Worm (Caenorhabditis elegans) whole organism, midembryonic: ENCODE measurements around the gene str-246.

Source experiments
- cog-1 ChIP-seq: sonication (generic microtip); optimal IDR thresholded peaks from 2 replicates; lab custom pipeline; 2016; ENCODE audit warnings: missing genetic modification characterization, missing compliant biosample characterization
- flt-1 ChIP-seq: fragments of 200-800 bp; sonication (Bioruptor generic); IDR thresholded peaks from 2 replicates; pipeline ENCODE4 v1.3.6; 2022; ENCODE audit warnings: missing genetic modification characterization, missing compliant biosample characterization
- klf-2 ChIP-seq: fragments of 200-800 bp; sonication (Bioruptor generic); conservative IDR thresholded peaks from 2 replicates; pipeline ENCODE4 v1.3.6; 2022; ENCODE audit warnings: missing genetic modification reagents, missing genetic modification characterization, missing compliant biosample characterization
- med-1 ChIP-seq: sonication (generic microtip); optimal IDR thresholded peaks from 2 replicates; lab custom pipeline; 2017; ENCODE audit warnings: missing genetic modification characterization, mild to moderate bottlenecking, missing compliant biosample characterization, antibody characterized with exemption, missing genetic modification reagents; ENCODE audit not compliant: insufficient read depth
- ref-1 ChIP-seq: fragments of 200-800 bp; sonication (Bioruptor generic); conservative IDR thresholded peaks from 2 replicates; pipeline ENCODE4 v1.3.6; 2022; ENCODE audit warnings: missing genetic modification reagents, missing genetic modification characterization, missing compliant biosample characterization
- ztf-23 ChIP-seq: fragments of 200-800 bp; sonication (Bioruptor generic); IDR thresholded peaks from 2 replicates; pipeline ENCODE4 v1.3.6; 2022; ENCODE audit warnings: missing genetic modification reagents, missing genetic modification characterization, missing compliant biosample characterization
- ztf-29 ChIP-seq: fragments of 200-800 bp; sonication (Bioruptor generic); IDR thresholded peaks from 2 replicates; pipeline ENCODE4 v1.3.6; 2022; ENCODE audit warnings: missing genetic modification reagents, missing genetic modification characterization, missing compliant biosample characterization

DNA sequence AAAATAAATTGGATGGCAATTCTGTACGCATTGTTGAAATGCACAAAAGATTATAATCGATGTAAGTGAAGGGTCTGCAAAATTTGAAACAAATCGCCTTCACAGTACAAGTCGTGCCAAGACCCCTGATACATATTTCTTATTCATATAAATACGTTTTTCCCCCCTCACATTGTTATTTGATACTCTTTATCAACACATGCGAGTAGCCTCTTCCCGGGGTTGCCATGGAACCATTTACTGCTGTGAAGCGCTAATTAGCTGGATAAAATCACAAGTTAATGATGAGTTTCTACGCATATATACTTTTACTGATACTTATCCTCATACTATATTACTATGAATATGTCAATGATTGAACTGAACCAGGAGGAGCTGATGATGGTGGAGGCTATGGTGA lies 46.2 kb upstream of the str-246 start, which contains the start of gene Y48A6B.14:
- TF ChIP-seq flt-1 (GFP tag; lab: Robert Waterston, UW) (no peak), ztf-23 (GFP tag; lab: Robert Waterston, UW) (no peak), ref-1 (GFP tag; lab: Robert Waterston, UW) (no peak), med-1 (GFP tag; lab: Kevin White, UChicago) (no peak), cog-1 (tag; lab: Kevin White, UChicago) (no peak), ztf-29 (GFP tag; lab: Robert Waterston, UW) (no peak), klf-2 (no peak)
